Fruit fly (Drosophila melanogaster): ENCODE results near the gene CG12990.

- TF ChIP-seq Mnt (GFP tag; optimal IDR thresholded peaks at IDR 0.05) (no peak), ovo (GFP tag; optimal IDR thresholded peaks at IDR 0.05) (no peak), kay (GFP tag; ENCODE audit: borderline replicate concordance) (no peak), CG5204 (GFP tag; optimal IDR thresholded peaks at IDR 0.05) (no peak), CG1620 (GFP tag; optimal IDR thresholded peaks at IDR 0.05) (no peak)
Measured at dm6 chrX:17679642-17680571, 8.2 kb upstream of the CG12990 start.

All from whole organism, adult.